Worm (Caenorhabditis elegans) whole organism, young adult: ENCODE measurements around the gene cyn-17.
A peak's percentile ranks its signal among the peaks of the same experiment; 100 is the strongest.

ENCODE experiments used
- Y79H2A.3 ChIP-seq: fragments of 200-800 bp; sonication (Bioruptor generic); conservative IDR thresholded peaks from 2 replicates; pipeline ENCODE4 v1.3.6; 2022; ENCODE audit warnings: missing genetic modification reagents, missing genetic modification characterization, missing compliant biosample characterization
- ZK185.1 ChIP-seq: sonication (generic microtip); optimal IDR thresholded peaks from 2 replicates; lab custom pipeline; 2016; ENCODE audit warnings: mild to moderate bottlenecking, missing genetic modification characterization, missing compliant biosample characterization; ENCODE audit not compliant: poor library complexity, severe bottlenecking
- hrde-1 ChIP-seq: sonication (generic microtip); optimal IDR thresholded peaks from 2 replicates; lab custom pipeline; 2016; ENCODE audit warnings: missing genetic modification characterization, mild to moderate bottlenecking, missing compliant biosample characterization, moderate library complexity, missing genotype, missing genetic modification reagents, borderline replicate concordance
- snpc-4 ChIP-seq, 5 experiments: fragments of 150-350 bp in 1 of 5; sonication (generic microtip) in 4 of 5; optimal IDR thresholded peaks; 2 replicates each; lab custom pipeline; 2014 to 2018; ENCODE audit warnings: missing genetic modification characterization in 5 of 5, missing biosample characterization in 3 of 5, antibody characterized with exemption in 2 of 5, mild to moderate bottlenecking in 2 of 5, missing compliant biosample characterization in 2 of 5, missing genotype in 2 of 5, moderate library complexity in 2 of 5, missing genetic modification reagents in 1 of 5
- unc-62 ChIP-seq: fragments of 150-350 bp; optimal IDR thresholded peaks from 2 replicates; lab custom pipeline; 2014; ENCODE audit warnings: missing biosample characterization, missing genetic modification reagents, missing genetic modification characterization
- ztf-25 ChIP-seq: fragments of 200-800 bp; sonication (Bioruptor generic); IDR thresholded peaks from 2 replicates; pipeline ENCODE4 v1.3.6; 2022; ENCODE audit warnings: missing genetic modification reagents, missing genetic modification characterization, missing compliant biosample characterization

DNA sequence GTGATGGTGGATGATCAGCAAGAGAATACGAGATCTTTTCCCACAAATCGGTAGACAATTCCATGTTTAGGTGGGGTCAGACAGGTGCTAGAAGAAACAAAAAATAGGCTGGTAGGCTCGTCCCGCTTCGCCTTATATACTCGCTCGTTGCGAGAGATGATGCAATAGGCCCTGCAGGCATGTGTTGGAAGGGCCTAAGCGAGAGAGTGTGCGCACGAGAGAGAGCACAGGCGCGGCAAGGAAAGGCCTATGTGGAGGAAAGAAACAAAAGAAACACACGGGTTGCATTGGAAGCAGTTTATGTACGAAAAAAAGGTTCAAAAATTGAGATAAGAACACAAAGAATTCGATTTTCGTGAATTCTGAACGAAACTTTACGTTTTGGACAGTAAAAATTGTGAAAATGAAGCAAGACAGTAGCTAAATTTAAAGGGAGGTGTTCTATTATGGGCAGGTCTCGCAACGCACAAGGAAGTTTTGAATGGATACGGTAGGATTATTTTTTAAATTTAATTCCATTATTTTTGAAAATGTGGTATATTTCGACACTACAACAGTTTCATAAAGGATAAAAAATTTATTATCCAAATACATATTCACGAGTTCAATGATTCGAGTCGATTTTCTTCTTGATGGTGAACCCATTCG, 18.6 kb upstream of the cyn-17 start, which contains the start of gene F44E7.5:
- TF ChIP-seq ztf-25 (GFP tag; lab: Robert Waterston, UW) (no peak), unc-62 (GFP tag; lab: Kevin White, UChicago) (no peak), snpc-4 (GFP tag; optimal IDR thresholded peaks at IDR 0.05; lab: Kevin White, UChicago) (no peak), snpc-4 (tag; optimal IDR thresholded peaks at IDR 0.05; lab: Kevin White, UChicago) (peak in 3 of 4 experiments; percentile 3 to 57 (median 33)), hrde-1 (tag; lab: Kevin White, UChicago) (no peak), ZK185.1 (tag; lab: Kevin White, UChicago) (no peak), Y79H2A.3 (GFP tag; lab: Robert Waterston, UW) (no peak)
